Worm (Caenorhabditis elegans) whole organism, late embryonic: ENCODE data around the gene fzo-1.

Source experiments
- C08G9.2 ChIP-seq: sonication (generic microtip); optimal IDR thresholded peaks from 2 replicates; lab custom pipeline; 2016; ENCODE audit warnings: mild to moderate bottlenecking, missing genetic modification characterization, moderate library complexity, missing compliant biosample characterization
- C38D4.7 ChIP-seq: fragments of 200-800 bp; sonication (Bioruptor generic); optimal IDR thresholded peaks from 2 replicates; lab custom pipeline; 2018; ENCODE audit warnings: mild to moderate bottlenecking, missing genetic modification characterization, moderate library complexity, missing compliant biosample characterization
- F13H6.1 ChIP-seq: sonication (generic microtip); optimal IDR thresholded peaks from 2 replicates; lab custom pipeline; 2016; ENCODE audit warnings: missing genetic modification characterization, missing compliant biosample characterization
- K02D7.2 ChIP-seq: sonication (generic microtip); optimal IDR thresholded peaks from 2 replicates; lab custom pipeline; 2017; ENCODE audit warnings: mild to moderate bottlenecking, missing genetic modification characterization, missing compliant biosample characterization
- ahr-1 ChIP-seq: sonication (generic microtip); optimal IDR thresholded peaks from 2 replicates; lab custom pipeline; 2016; ENCODE audit warnings: missing genetic modification characterization, missing compliant biosample characterization
- ceh-18 ChIP-seq: sonication (generic microtip); optimal IDR thresholded peaks from 2 replicates; lab custom pipeline; 2016; ENCODE audit warnings: missing genetic modification characterization, missing compliant biosample characterization
- ceh-19 ChIP-seq: fragments of 200-800 bp; sonication (Bioruptor generic); optimal IDR thresholded peaks from 2 replicates; lab custom pipeline; 2018; ENCODE audit warnings: mild to moderate bottlenecking, missing genetic modification characterization, missing compliant biosample characterization
- ceh-2 ChIP-seq: sonication (generic microtip); optimal IDR thresholded peaks from 2 replicates; lab custom pipeline; 2016; ENCODE audit warnings: missing genotype, missing genetic modification characterization, missing compliant biosample characterization
- ceh-24 ChIP-seq: sonication (generic microtip); optimal IDR thresholded peaks from 2 replicates; lab custom pipeline; 2016; ENCODE audit warnings: mild to moderate bottlenecking, missing genetic modification characterization, missing compliant biosample characterization
- ceh-30 ChIP-seq: fragments of 150-350 bp; optimal IDR thresholded peaks from 2 replicates; lab custom pipeline; 2014; ENCODE audit warnings: missing biosample characterization, missing genetic modification characterization
- ceh-31 ChIP-seq: sonication (generic microtip); optimal IDR thresholded peaks from 2 replicates; lab custom pipeline; 2016; ENCODE audit warnings: missing genetic modification characterization, missing compliant biosample characterization
- ceh-34 ChIP-seq: sonication (generic microtip); optimal IDR thresholded peaks from 2 replicates; lab custom pipeline; 2016; ENCODE audit warnings: mild to moderate bottlenecking, missing genetic modification characterization, missing compliant biosample characterization
- ceh-48 ChIP-seq: sonication (generic microtip); optimal IDR thresholded peaks from 2 replicates; lab custom pipeline; 2016; ENCODE audit warnings: missing genetic modification characterization, inconsistent platforms, missing compliant biosample characterization
- ceh-6 ChIP-seq: fragments of 200-800 bp; sonication (Bioruptor generic); optimal IDR thresholded peaks from 2 replicates; lab custom pipeline; 2018; ENCODE audit warnings: mild to moderate bottlenecking, missing genetic modification characterization, missing compliant biosample characterization
- ceh-9 ChIP-seq: sonication (generic microtip); optimal IDR thresholded peaks from 2 replicates; lab custom pipeline; 2016; ENCODE audit warnings: mild to moderate bottlenecking, missing genetic modification characterization, inconsistent platforms, missing compliant biosample characterization
- che-1 ChIP-seq: sonication (generic microtip); optimal IDR thresholded peaks from 2 replicates; lab custom pipeline; 2016; ENCODE audit warnings: mild to moderate bottlenecking, missing genetic modification characterization, missing compliant biosample characterization
- dve-1 ChIP-seq: sonication (generic microtip); optimal IDR thresholded peaks from 2 replicates; lab custom pipeline; 2017; ENCODE audit warnings: antibody characterized with exemption, mild to moderate bottlenecking, missing genetic modification characterization, missing compliant biosample characterization
- elt-2 ChIP-seq: sonication (generic microtip); optimal IDR thresholded peaks from 2 replicates; lab custom pipeline; 2016; ENCODE audit warnings: missing genetic modification reagents, missing genetic modification characterization, missing compliant biosample characterization
- elt-4 ChIP-seq: sonication (generic microtip); optimal IDR thresholded peaks from 2 replicates; lab custom pipeline; 2016; ENCODE audit warnings: missing genetic modification characterization, missing compliant biosample characterization
- eyg-1 ChIP-seq: sonication (generic microtip); optimal IDR thresholded peaks from 2 replicates; lab custom pipeline; 2016; ENCODE audit warnings: missing genotype, missing genetic modification characterization, missing compliant biosample characterization
- fkh-10 ChIP-seq: fragments of 150-350 bp; optimal IDR thresholded peaks from 2 replicates; lab custom pipeline; 2014; ENCODE audit warnings: missing biosample characterization, missing genetic modification reagents, missing genetic modification characterization
- hlh-6 ChIP-seq: sonication (generic microtip); optimal IDR thresholded peaks from 2 replicates; lab custom pipeline; 2016; ENCODE audit warnings: missing genotype, missing genetic modification characterization, missing compliant biosample characterization
- hlh-8 ChIP-seq: sonication (generic microtip); optimal IDR thresholded peaks from 2 replicates; lab custom pipeline; 2016; ENCODE audit warnings: missing genotype, missing genetic modification characterization, missing compliant biosample characterization
- lin-11 ChIP-seq: fragments of 200-800 bp; sonication (Bioruptor generic); optimal IDR thresholded peaks from 2 replicates; lab custom pipeline; 2018; ENCODE audit warnings: mild to moderate bottlenecking, missing genetic modification characterization, missing compliant biosample characterization
- mec-3 ChIP-seq: sonication (generic microtip); optimal IDR thresholded peaks from 2 replicates; lab custom pipeline; 2016; ENCODE audit warnings: borderline replicate concordance, missing genetic modification characterization, missing compliant biosample characterization
- npax-4 ChIP-seq: sonication (generic microtip); optimal IDR thresholded peaks from 2 replicates; lab custom pipeline; 2016; ENCODE audit warnings: missing genetic modification characterization, missing compliant biosample characterization
- pag-3 ChIP-seq: sonication (generic microtip); optimal IDR thresholded peaks from 2 replicates; lab custom pipeline; 2016; ENCODE audit warnings: missing compliant biosample characterization, missing genetic modification characterization, borderline replicate concordance
- pat-9 ChIP-seq: fragments of 200-800 bp; sonication (Bioruptor generic); optimal IDR thresholded peaks from 2 replicates; lab custom pipeline; 2018; ENCODE audit warnings: mild to moderate bottlenecking, missing genetic modification characterization, moderate library complexity, missing compliant biosample characterization
- pha-4 ChIP-seq: fragments of 150-350 bp; optimal IDR thresholded peaks from 2 replicates; lab custom pipeline; 2018; ENCODE audit warnings: missing biosample characterization, missing genetic modification reagents, missing genetic modification characterization
- pqm-1 ChIP-seq: sonication (generic microtip); optimal IDR thresholded peaks from 2 replicates; lab custom pipeline; 2016; ENCODE audit warnings: missing genetic modification characterization, missing compliant biosample characterization
- pros-1 ChIP-seq: fragments of 150-350 bp; optimal IDR thresholded peaks from 2 replicates; lab custom pipeline; 2014; ENCODE audit warnings: missing biosample characterization, missing genetic modification reagents, missing genetic modification characterization
- rnt-1 ChIP-seq: sonication (generic microtip); optimal IDR thresholded peaks from 2 replicates; lab custom pipeline; 2016; ENCODE audit warnings: missing genetic modification characterization, missing compliant biosample characterization
- syd-9 ChIP-seq: sonication (generic microtip); optimal IDR thresholded peaks from 2 replicates; lab custom pipeline; 2016; ENCODE audit warnings: mild to moderate bottlenecking, missing genetic modification characterization, moderate library complexity, missing compliant biosample characterization
- unc-3 ChIP-seq, 2 experiments: fragments of 200-800 bp in 1 of 2; sonication (Bioruptor generic) in 1 of 2; sonication (generic microtip) in 1 of 2; conservative IDR thresholded peaks in 1 of 2; optimal IDR thresholded peaks in 1 of 2; 2 replicates each; pipeline versions ENCODE4 v1.3.6 to Lab custom; 2016 to 2022; ENCODE audit warnings: missing compliant biosample characterization in 2 of 2, missing genetic modification characterization in 2 of 2, missing genetic modification reagents in 1 of 2
- unc-42 ChIP-seq: sonication (generic microtip); optimal IDR thresholded peaks from 2 replicates; lab custom pipeline; 2016; ENCODE audit warnings: missing genotype, missing genetic modification characterization, missing compliant biosample characterization
- unc-86 ChIP-seq: sonication (generic microtip); optimal IDR thresholded peaks from 2 replicates; lab custom pipeline; 2016; ENCODE audit warnings: missing genetic modification characterization, missing compliant biosample characterization

The fzo-1 gene

DNA sequence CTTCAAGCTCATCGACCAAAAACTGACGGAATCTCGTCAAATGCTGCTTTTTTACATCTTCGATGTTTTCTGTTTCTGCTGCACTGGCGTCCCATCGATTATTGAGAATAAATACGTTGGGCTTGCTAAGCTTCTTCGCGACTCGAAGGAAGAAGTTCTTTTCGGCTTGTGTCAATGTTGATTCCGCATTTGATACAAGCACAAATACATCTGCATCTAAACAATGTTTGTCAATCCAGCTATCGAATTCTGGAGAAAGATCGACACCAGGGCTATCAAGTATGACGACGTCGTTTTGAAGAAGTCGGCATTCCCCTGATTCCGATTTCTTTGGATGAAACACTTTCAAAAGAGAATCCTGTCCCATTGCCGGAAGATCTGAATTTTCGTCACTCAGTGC, 857 bp downstream of the fzo-1 start:
- TF ChIP-seq hlh-8 (tag; lab: Kevin White, UChicago): no peak
- TF ChIP-seq npax-4 (tag; lab: Kevin White, UChicago): no peak
- TF ChIP-seq unc-86 (tag; lab: Kevin White, UChicago): no peak
- TF ChIP-seq ceh-24: no peak

DNA sequence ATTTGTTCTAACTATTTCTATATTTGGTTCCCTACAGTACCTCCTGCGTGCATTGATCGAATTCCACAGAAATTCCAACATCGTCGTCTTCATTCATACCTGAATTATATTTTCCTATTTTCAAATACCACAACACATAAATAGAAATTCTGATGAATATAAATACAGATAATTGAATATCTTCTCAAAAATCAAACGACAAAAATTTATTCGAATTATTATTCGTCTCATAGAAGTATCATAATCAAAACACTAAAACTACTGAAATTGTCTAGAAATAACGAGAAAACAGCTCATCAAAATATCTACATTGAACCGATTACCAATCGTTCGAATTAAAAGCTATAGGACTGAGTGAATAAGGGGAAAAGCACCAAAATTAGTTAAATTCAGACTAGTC, 2.9 kb downstream of the fzo-1 start, which contains the start of gene gtap-1:
Gene gtap-1 (minus strand): TSS at position 101 of the 400 bp plus-strand sequence.
- TF ChIP-seq ceh-48: no peak
- TF ChIP-seq npax-4 (tag; lab: Kevin White, UChicago): no peak
- no peak for TF ChIP-seq hlh-8 (tag; lab: Kevin White, UChicago)
- no peak for TF ChIP-seq ceh-18 (tag; lab: Kevin White, UChicago)
- no peak for TF ChIP-seq elt-4 (tag; lab: Kevin White, UChicago)
- TF ChIP-seq K02D7.2 (tag; lab: Kevin White, UChicago): no peak
- TF ChIP-seq che-1 (tag; lab: Kevin White, UChicago): no peak
- TF ChIP-seq pros-1: no peak
- no peak for TF ChIP-seq pha-4 (tag; lab: Kevin White, UChicago)

DNA sequence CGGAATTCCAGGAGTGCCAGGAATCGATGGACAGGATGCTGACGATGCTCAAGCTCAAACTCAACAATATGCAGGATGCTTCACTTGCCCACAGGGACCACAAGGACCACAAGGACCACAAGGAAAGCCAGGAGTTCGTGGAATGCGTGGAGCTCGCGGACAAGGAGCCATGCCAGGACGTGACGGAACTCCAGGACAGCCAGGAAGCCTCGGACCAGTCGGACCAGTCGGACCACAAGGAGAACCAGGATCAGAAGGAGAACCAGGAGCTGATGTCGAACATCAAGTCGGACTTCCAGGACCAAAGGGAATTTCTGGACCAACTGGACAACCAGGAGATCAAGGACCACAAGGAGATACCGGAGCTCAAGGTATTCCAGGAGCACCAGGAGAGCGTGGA, 4.6 kb downstream of the fzo-1 start:
- TF ChIP-seq pat-9: no peak
- TF ChIP-seq che-1 (tag; lab: Kevin White, UChicago): no peak
- no peak for TF ChIP-seq F13H6.1 (tag; lab: Kevin White, UChicago)
- TF ChIP-seq hlh-6 (tag; lab: Kevin White, UChicago): no peak
- no peak for TF ChIP-seq ceh-18 (tag; lab: Kevin White, UChicago)
- no peak for TF ChIP-seq ahr-1 (tag; lab: Kevin White, UChicago)
- TF ChIP-seq C38D4.7 (GFP tag; lab: Kevin White, UChicago): no peak
- no peak for TF ChIP-seq ceh-9 (tag; lab: Kevin White, UChicago)
- no peak for TF ChIP-seq C08G9.2 (tag; lab: Kevin White, UChicago)
- no peak for TF ChIP-seq pqm-1 (tag; lab: Kevin White, UChicago)
- TF ChIP-seq ceh-30 (tag; lab: Kevin White, UChicago): no peak
- no peak for TF ChIP-seq rnt-1
- TF ChIP-seq unc-42 (tag; lab: Kevin White, UChicago): no peak
- no peak for TF ChIP-seq lin-11 (tag; lab: Kevin White, UChicago)
- no peak for TF ChIP-seq dve-1 (tag; lab: Kevin White, UChicago)
- no peak for TF ChIP-seq pag-3
- no peak for TF ChIP-seq ceh-6 (GFP tag; lab: Kevin White, UChicago)
- no peak for TF ChIP-seq ceh-34
- no peak for TF ChIP-seq elt-2 (tag; lab: Kevin White, UChicago)

DNA sequence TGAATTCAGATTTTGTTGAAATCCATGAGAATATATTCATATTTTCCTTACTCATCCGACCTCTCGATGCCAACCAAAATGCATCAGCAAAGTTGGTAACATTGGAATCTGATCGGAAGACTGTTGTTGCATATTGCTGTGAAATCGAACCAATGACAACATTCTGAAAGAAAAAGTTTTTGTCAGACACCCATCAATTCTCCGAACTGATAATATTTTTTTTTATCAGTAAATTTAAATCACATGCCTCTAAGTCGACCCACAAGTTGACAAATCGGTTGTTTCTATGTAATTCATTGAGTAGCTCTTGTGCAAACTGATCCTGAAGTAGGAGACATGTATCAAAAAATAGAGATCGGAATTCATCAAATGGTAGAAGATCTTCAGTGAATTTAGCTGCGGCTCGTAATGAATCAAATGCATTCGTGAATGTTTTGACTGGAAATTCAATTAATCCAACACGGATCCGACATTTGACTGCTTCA, 6.0 kb downstream of the fzo-1 start, which contains the start of gene col-74:
Gene col-74 (plus strand): TSS at position 435 of the 485 bp plus-strand sequence.
- no peak for TF ChIP-seq syd-9 (tag; lab: Kevin White, UChicago)
- no peak for TF ChIP-seq ceh-48

DNA sequence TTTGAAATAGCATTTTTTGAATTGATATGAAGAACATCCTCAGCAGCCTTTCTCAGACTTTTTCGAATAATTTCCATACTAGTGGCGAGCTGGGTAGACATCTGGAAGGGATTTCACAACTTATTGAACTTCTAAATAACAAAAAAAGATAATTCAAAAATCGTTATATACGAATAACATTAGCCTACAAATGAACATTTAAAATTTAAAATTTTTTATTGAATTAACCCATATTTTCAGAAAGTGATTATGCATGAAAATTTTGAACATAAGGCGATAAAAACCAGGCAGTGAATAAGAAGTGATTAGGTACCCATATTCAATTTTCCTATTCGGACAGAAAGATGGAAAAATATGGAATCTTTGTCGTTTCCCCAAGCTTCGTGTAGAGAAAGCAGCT, 7.5 kb downstream of the fzo-1 start, which contains the start of gene ZK1248.11:
Gene ZK1248.11 (minus strand): TSS at position 101 of the 400 bp plus-strand sequence.
- TF ChIP-seq F13H6.1 (tag; lab: Kevin White, UChicago): no peak
- TF ChIP-seq fkh-10: no peak
- TF ChIP-seq ceh-19 (GFP tag; lab: Kevin White, UChicago): no peak

DNA sequence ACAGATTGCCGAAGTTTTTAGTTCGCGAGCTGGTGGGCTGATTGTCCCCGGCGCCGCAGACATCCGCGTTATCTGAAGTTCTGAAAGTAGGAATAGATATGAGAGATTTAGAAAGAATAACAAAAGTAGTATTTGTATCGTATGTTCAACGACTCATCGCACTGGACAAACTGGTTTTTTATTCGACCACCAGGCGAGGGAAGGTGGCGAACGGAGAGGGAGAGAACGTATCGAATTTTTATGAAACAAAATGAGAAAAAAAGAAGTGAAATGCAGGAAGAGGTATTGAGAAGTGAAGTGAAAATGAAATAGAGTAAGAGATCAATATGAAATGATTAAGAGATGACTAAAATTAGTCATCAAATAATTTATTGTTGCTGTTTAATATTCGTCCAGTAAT, 8.6 kb downstream of the fzo-1 start, which contains the start of gene tbc-2:
Gene tbc-2 (minus strand): TSS at position 80 of the 400 bp plus-strand sequence.
- TF ChIP-seq ceh-31 (tag; lab: Kevin White, UChicago) (no peak), unc-3 (GFP tag; conservative IDR thresholded peaks at IDR 0.05; lab: Robert Waterston, UW) (no peak), unc-3 (tag; optimal IDR thresholded peaks at IDR 0.05; lab: Kevin White, UChicago) (no peak), unc-86 (tag; lab: Kevin White, UChicago) (no peak), ahr-1 (tag; lab: Kevin White, UChicago) (no peak), fkh-10 (no peak), eyg-1 (no peak), ceh-30 (tag; lab: Kevin White, UChicago) (no peak), K02D7.2 (tag; lab: Kevin White, UChicago) (no peak), ceh-2 (no peak), mec-3 (tag; lab: Kevin White, UChicago) (no peak)
